Worm (Caenorhabditis elegans) whole organism, L1 larva: ENCODE data around the gene clec-60.

Experiments used
- ceh-82 ChIP-seq, 3 experiments: fragments of 150-350 bp in 1 of 3; sonication (generic microtip) in 2 of 3; optimal IDR thresholded peaks; 2 replicates each; lab custom pipeline; 2014 to 2017; ENCODE audit warnings: missing biosample characterization in 3 of 3, missing genetic modification characterization in 3 of 3
- elt-2 ChIP-seq: sonication (generic microtip); optimal IDR thresholded peaks from 2 replicates; lab custom pipeline; 2016; ENCODE audit warnings: missing genetic modification characterization, mild to moderate bottlenecking, inconsistent platforms, missing compliant biosample characterization, missing genetic modification reagents
- elt-3 ChIP-seq, 6 experiments: fragments of 150-350 bp in 1 of 6; sonication (generic microtip); optimal IDR thresholded peaks; 2 replicates each; lab custom pipeline; 2017 to 2018; ENCODE audit warnings: missing biosample characterization in 6 of 6, missing genetic modification characterization in 6 of 6, inconsistent platforms in 1 of 6
- fkh-10 ChIP-seq: sonication (generic microtip); optimal IDR thresholded peaks from 2 replicates; lab custom pipeline; 2017; ENCODE audit warnings: missing biosample characterization, missing genetic modification reagents, missing genetic modification characterization
- jun-1 ChIP-seq: fragments of 150-350 bp; optimal IDR thresholded peaks from 2 replicates; lab custom pipeline; 2014; ENCODE audit warnings: missing biosample characterization, missing genetic modification reagents, missing genetic modification characterization
- lin-15B ChIP-seq: fragments of 150-350 bp; sonication (generic microtip); optimal IDR thresholded peaks from 3 replicates; lab custom pipeline; 2014; ENCODE audit warnings: missing biosample characterization, missing genetic modification characterization
- mep-1 ChIP-seq: fragments of 150-350 bp; optimal IDR thresholded peaks from 2 replicates; lab custom pipeline; 2014; ENCODE audit warnings: missing biosample characterization, missing genetic modification characterization
- nhr-237 ChIP-seq: fragments of 150-350 bp; optimal IDR thresholded peaks from 2 replicates; lab custom pipeline; 2014; ENCODE audit warnings: missing biosample characterization, missing genetic modification characterization
- nhr-28 ChIP-seq: fragments of 150-350 bp; optimal IDR thresholded peaks from 2 replicates; lab custom pipeline; 2014; ENCODE audit warnings: missing biosample characterization, missing genetic modification characterization
- nhr-47 ChIP-seq: sonication (generic microtip); optimal IDR thresholded peaks from 2 replicates; lab custom pipeline; 2016; ENCODE audit warnings: mild to moderate bottlenecking, missing genetic modification characterization, moderate library complexity, missing compliant biosample characterization
- snpc-4 ChIP-seq: fragments of 150-350 bp; optimal IDR thresholded peaks from 2 replicates; lab custom pipeline; 2014; ENCODE audit warnings: missing biosample characterization, missing genetic modification characterization

DNA sequence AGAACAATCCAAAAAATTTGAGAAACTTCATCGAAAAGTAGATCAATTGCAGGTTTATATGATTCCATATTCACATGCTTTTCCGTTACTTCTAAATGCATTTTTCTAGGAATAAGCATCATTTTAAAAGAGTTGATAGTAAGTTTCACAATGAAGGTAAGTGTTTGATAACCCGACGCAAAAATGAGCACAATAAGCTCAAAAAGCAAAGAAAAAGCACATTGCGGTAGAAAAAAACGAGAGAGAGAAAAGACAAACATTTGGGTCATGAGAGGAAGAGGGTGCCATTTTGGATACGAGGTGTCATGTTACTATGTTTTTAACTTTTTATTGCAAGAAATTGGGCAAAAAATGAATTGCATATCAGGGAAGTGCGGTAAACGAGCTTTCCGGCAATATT lies 42.7 kb upstream of the clec-60 start, which contains the start of gene F59B10.6:
- TF ChIP-seq elt-2 (tag; lab: Kevin White, UChicago) (no peak), lin-15B (tag; lab: Kevin White, UChicago) (no peak), nhr-28 (tag; lab: Kevin White, UChicago) (no peak), nhr-237 (tag; lab: Kevin White, UChicago) (no peak), elt-3 (tag; optimal IDR thresholded peaks at IDR 0.05; lab: Kevin White, UChicago) (no peak), nhr-47 (tag; lab: Kevin White, UChicago) (no peak), mep-1 (tag; lab: Kevin White, UChicago) (no peak), ceh-82 (tag; optimal IDR thresholded peaks at IDR 0.05; lab: Kevin White, UChicago) (no peak), snpc-4 (tag; lab: Kevin White, UChicago) (no peak), fkh-10 (GFP tag; lab: Kevin White, UChicago) (no peak), jun-1 (tag; lab: Kevin White, UChicago) (no peak)
